Fruit fly (Drosophila melanogaster) whole organism, embryonic: Measurements from ENCODE around the gene phol.
A peak's percentile ranks its signal among the peaks of the same experiment; 100 is the strongest.

Source experiments
- ATbp ChIP-seq: fragments of 200-800 bp; sonication (Bioruptor generic); optimal IDR thresholded peaks from 2 replicates; lab custom pipeline; 2017; ENCODE audit warnings: missing biosample characterization, mild to moderate bottlenecking, missing genetic modification characterization, missing genetic modification reagents
- Adf1 ChIP-seq: fragments of 200-800 bp; sonication (Bioruptor generic); IDR thresholded peaks from 2 replicates; pipeline ENCODE4 v1.3.6; 2022; ENCODE audit warnings: missing biosample characterization, missing genetic modification characterization
- Atf3 ChIP-seq: fragments of 200-800 bp; sonication (Bioruptor generic); optimal IDR thresholded peaks from 3 replicates; lab custom pipeline; 2016; ENCODE audit warnings: missing biosample characterization, missing genetic modification characterization
- CG10267 ChIP-seq: fragments of 200-800 bp; sonication (Bioruptor generic); optimal IDR thresholded peaks from 2 replicates; lab custom pipeline; 2018; ENCODE audit warnings: missing biosample characterization, mild to moderate bottlenecking, missing genetic modification characterization, moderate library complexity
- CG12071 ChIP-seq: fragments of 200-800 bp; sonication (Bioruptor generic); optimal IDR thresholded peaks from 3 replicates; lab custom pipeline; 2018; ENCODE audit warnings: missing biosample characterization, mild to moderate bottlenecking, missing genetic modification characterization
- CG12104 ChIP-seq: fragments of 200-800 bp; sonication (Bioruptor generic); optimal IDR thresholded peaks from 3 replicates; lab custom pipeline; 2016; ENCODE audit warnings: missing biosample characterization, missing genetic modification characterization
- CG14441 ChIP-seq: fragments of 200-800 bp; sonication (Bioruptor generic); IDR thresholded peaks from 2 replicates; pipeline ENCODE4 v1.3.6; 2022; ENCODE audit warnings: missing biosample characterization, missing genetic modification characterization
- CG15011 ChIP-seq: fragments of 200-800 bp; sonication (Bioruptor generic); optimal IDR thresholded peaks from 3 replicates; lab custom pipeline; 2018; ENCODE audit warnings: missing biosample characterization, mild to moderate bottlenecking, missing genetic modification characterization
- CG1832 ChIP-seq: fragments of 200-800 bp; sonication (Bioruptor generic); optimal IDR thresholded peaks from 2 replicates; lab custom pipeline; 2017; ENCODE audit warnings: missing biosample characterization, mild to moderate bottlenecking, missing genetic modification characterization, inconsistent platforms
- CG18599 ChIP-seq: fragments of 200-800 bp; sonication (Bioruptor generic); optimal IDR thresholded peaks from 3 replicates; lab custom pipeline; 2017; ENCODE audit warnings: missing biosample characterization, missing genetic modification characterization, mild to moderate bottlenecking, moderate library complexity, missing genetic modification reagents
- CG18619 ChIP-seq: fragments of 200-800 bp; sonication (Bioruptor generic); optimal IDR thresholded peaks from 3 replicates; lab custom pipeline; 2017; ENCODE audit warnings: missing biosample characterization, mild to moderate bottlenecking, missing genetic modification characterization
- CG18764 ChIP-seq: fragments of 200-800 bp; sonication (Bioruptor generic); optimal IDR thresholded peaks from 3 replicates; lab custom pipeline; 2016; ENCODE audit warnings: missing biosample characterization, missing genetic modification characterization
- CG31365 ChIP-seq: fragments of 200-800 bp; sonication (Bioruptor generic); optimal IDR thresholded peaks from 2 replicates; lab custom pipeline; 2018; ENCODE audit warnings: missing biosample characterization, mild to moderate bottlenecking, missing genetic modification characterization
- CG32767 ChIP-seq: fragments of 200-800 bp; sonication (Bioruptor generic); IDR thresholded peaks from 2 replicates; pipeline ENCODE4 v1.3.6; 2022; ENCODE audit warnings: missing biosample characterization, missing genetic modification characterization
- CG4328 ChIP-seq: fragments of 200-800 bp; sonication (Bioruptor generic); optimal IDR thresholded peaks from 3 replicates; lab custom pipeline; 2017; ENCODE audit warnings: missing biosample characterization, missing genetic modification reagents, missing genetic modification characterization
- CG6254 ChIP-seq: fragments of 200-800 bp; sonication (Bioruptor generic); optimal IDR thresholded peaks from 3 replicates; lab custom pipeline; 2017; ENCODE audit warnings: mild to moderate bottlenecking, missing biosample characterization, missing genetic modification reagents, missing genetic modification characterization
- CG8924 ChIP-seq: fragments of 200-800 bp; optimal IDR thresholded peaks from 3 replicates; lab custom pipeline; 2019; ENCODE audit warnings: missing biosample characterization, mild to moderate bottlenecking, missing genetic modification characterization, moderate library complexity
- CG9609 ChIP-seq: fragments of 200-800 bp; sonication (Bioruptor generic); optimal IDR thresholded peaks from 3 replicates; lab custom pipeline; 2016; ENCODE audit warnings: missing biosample characterization, missing genetic modification characterization
- CG9932 ChIP-seq: fragments of 200-800 bp; sonication (Bioruptor generic); IDR thresholded peaks from 2 replicates; pipeline ENCODE4 v1.3.6; 2022; ENCODE audit warnings: missing biosample characterization, missing genetic modification characterization
- Doc2 ChIP-seq: fragments of 200-800 bp; sonication (Bioruptor generic); IDR thresholded peaks from 2 replicates; pipeline ENCODE4 v1.3.6; 2022; ENCODE audit warnings: missing biosample characterization, missing genetic modification characterization
- Dref ChIP-seq: fragments of 200-800 bp; sonication (Bioruptor generic); IDR thresholded peaks from 2 replicates; pipeline ENCODE4 v1.3.6; 2022; ENCODE audit warnings: missing biosample characterization, missing genetic modification characterization
- E2f2 ChIP-seq: fragments of 200-800 bp; sonication (Bioruptor generic); IDR thresholded peaks from 2 replicates; pipeline ENCODE4 v1.3.6; 2022; ENCODE audit warnings: missing biosample characterization, missing genetic modification characterization
- Ets65A ChIP-seq: fragments of 200-800 bp; sonication (Bioruptor generic); peaks from one replicate; lab custom pipeline; 2016; ENCODE audit warnings: missing biosample characterization, missing genetic modification characterization
- Hey ChIP-seq: fragments of 200-800 bp; sonication (Bioruptor generic); optimal IDR thresholded peaks from 3 replicates; lab custom pipeline; 2018; ENCODE audit warnings: missing biosample characterization, mild to moderate bottlenecking, missing genetic modification characterization
- Lim3 ChIP-seq: fragments of 200-800 bp; sonication (Bioruptor generic); IDR thresholded peaks from 2 replicates; pipeline ENCODE4 v1.3.6; 2022; ENCODE audit warnings: missing biosample characterization, missing genetic modification characterization
- Med ChIP-seq: fragments of 200-800 bp; sonication (Bioruptor generic); peaks from one replicate; lab custom pipeline; 2016; ENCODE audit warnings: missing biosample characterization, missing genetic modification characterization, mild to moderate bottlenecking, inconsistent platforms, moderate library complexity
- Mes4 ChIP-seq: fragments of 200-800 bp; sonication (Bioruptor generic); optimal IDR thresholded peaks from 2 replicates; lab custom pipeline; 2016; ENCODE audit warnings: missing biosample characterization, missing genetic modification characterization
- Neu2 ChIP-seq: fragments of 200-800 bp; sonication (Bioruptor generic); optimal IDR thresholded peaks from 3 replicates; lab custom pipeline; 2016; ENCODE audit warnings: missing biosample characterization, missing genetic modification characterization, borderline replicate concordance
- Nf-YB ChIP-seq: fragments of 200-800 bp; sonication (Bioruptor generic); optimal IDR thresholded peaks from 3 replicates; lab custom pipeline; 2019; ENCODE audit warnings: missing biosample characterization, mild to moderate bottlenecking, missing genetic modification characterization, moderate library complexity
- Nf-YC ChIP-seq: fragments of 200-800 bp; optimal IDR thresholded peaks from 3 replicates; lab custom pipeline; 2019; ENCODE audit warnings: missing biosample characterization, mild to moderate bottlenecking, missing genetic modification characterization, moderate library complexity
- Six4 ChIP-seq: fragments of 200-800 bp; sonication (Bioruptor generic); optimal IDR thresholded peaks from 2 replicates; lab custom pipeline; 2016; ENCODE audit warnings: missing biosample characterization, missing genetic modification characterization
- Sox102F ChIP-seq: fragments of 200-800 bp; sonication (Bioruptor generic); optimal IDR thresholded peaks from 2 replicates; lab custom pipeline; 2018; ENCODE audit warnings: missing biosample characterization, mild to moderate bottlenecking, missing genetic modification characterization, moderate library complexity
- Stat92E ChIP-seq, 3 experiments: fragments of >200 bp in 2 of 3; fragments of 200-800 bp in 1 of 3; sonication (Bioruptor generic) in 1 of 3; optimal IDR thresholded peaks; 2 replicates each; lab custom pipeline; 2017 to 2019; ENCODE audit warnings: missing biosample characterization in 3 of 3, missing genetic modification characterization in 3 of 3, mild to moderate bottlenecking in 1 of 3, moderate library complexity in 1 of 3
- Trl ChIP-seq, 3 experiments: fragments of >200 bp in 2 of 3; fragments of 200-800 bp in 1 of 3; sonication (Bioruptor generic) in 1 of 3; optimal IDR thresholded peaks; 2 replicates in 1 of 3; 3 replicates in 2 of 3; lab custom pipeline; 2016 to 2017; ENCODE audit warnings: missing biosample characterization in 1 of 3, missing genetic modification characterization in 1 of 3
- abd-A ChIP-seq: fragments of 200-800 bp; sonication (Bioruptor generic); optimal IDR thresholded peaks from 3 replicates; lab custom pipeline; 2019; ENCODE audit warnings: missing biosample characterization, mild to moderate bottlenecking, missing genetic modification characterization, moderate library complexity
- ac ChIP-seq: fragments of 200-800 bp; sonication (Bioruptor generic); optimal IDR thresholded peaks from 3 replicates; lab custom pipeline; 2017; ENCODE audit warnings: missing biosample characterization, mild to moderate bottlenecking, missing genetic modification characterization
- btn ChIP-seq: fragments of 200-800 bp; sonication (Bioruptor generic); optimal IDR thresholded peaks from 2 replicates; lab custom pipeline; 2016; ENCODE audit warnings: missing biosample characterization, missing genetic modification characterization
- cg ChIP-seq: fragments of 200-800 bp; sonication (Bioruptor generic); optimal IDR thresholded peaks from 3 replicates; lab custom pipeline; 2019; ENCODE audit warnings: missing biosample characterization, mild to moderate bottlenecking, missing genetic modification characterization, moderate library complexity
- chinmo ChIP-seq: fragments of 200-800 bp; sonication (Bioruptor generic); IDR thresholded peaks from 4 replicates; pipeline ENCODE4 v1.3.6; 2022; ENCODE audit warnings: missing biosample characterization, missing genetic modification characterization; ENCODE audit not compliant: partially characterized antibody
- gce ChIP-seq: fragments of 200-800 bp; sonication (Bioruptor generic); IDR thresholded peaks from 3 replicates; pipeline ENCODE4 v1.3.6; 2022; ENCODE audit warnings: missing biosample characterization, missing genetic modification characterization
- gcm2 ChIP-seq: fragments of 200-800 bp; sonication (Bioruptor generic); optimal IDR thresholded peaks from 2 replicates; lab custom pipeline; 2016; ENCODE audit warnings: missing biosample characterization, missing genetic modification characterization
- lmd ChIP-seq: fragments of 200-800 bp; sonication (Bioruptor generic); IDR thresholded peaks from 2 replicates; pipeline ENCODE4 v1.3.6; 2022; ENCODE audit warnings: missing biosample characterization, missing genetic modification characterization
- mirr ChIP-seq: fragments of 200-800 bp; sonication (Bioruptor generic); optimal IDR thresholded peaks from 3 replicates; lab custom pipeline; 2018; ENCODE audit warnings: missing biosample characterization, mild to moderate bottlenecking, missing genetic modification characterization
- onecut ChIP-seq: fragments of 200-800 bp; sonication (Bioruptor generic); IDR thresholded peaks from 2 replicates; pipeline ENCODE4 v1.3.6; 2022; ENCODE audit warnings: missing biosample characterization, missing genetic modification characterization
- pho ChIP-seq: fragments of 200-800 bp; sonication (Bioruptor generic); optimal IDR thresholded peaks from 2 replicates; lab custom pipeline; 2016; ENCODE audit warnings: missing biosample characterization, missing genetic modification characterization
- phol ChIP-seq: fragments of 200-800 bp; sonication (Bioruptor generic); optimal IDR thresholded peaks from 3 replicates; lab custom pipeline; 2018; ENCODE audit warnings: missing biosample characterization, mild to moderate bottlenecking, missing genetic modification characterization, moderate library complexity
- psq ChIP-seq: fragments of 200-800 bp; sonication (Bioruptor generic); optimal IDR thresholded peaks from 2 replicates; lab custom pipeline; 2017; ENCODE audit warnings: missing biosample characterization, missing genetic modification characterization
- sd ChIP-seq: fragments of 200-800 bp; sonication (Bioruptor generic); optimal IDR thresholded peaks from 3 replicates; lab custom pipeline; 2018; ENCODE audit warnings: missing biosample characterization, mild to moderate bottlenecking, missing genetic modification characterization, moderate library complexity
- sug ChIP-seq: fragments of 200-800 bp; optimal IDR thresholded peaks from 2 replicates; lab custom pipeline; 2019; ENCODE audit warnings: missing biosample characterization, mild to moderate bottlenecking, missing genetic modification characterization, moderate library complexity
- yki ChIP-seq: fragments of >200 bp; optimal IDR thresholded peaks from 3 replicates; lab custom pipeline; 2018

Gene phol

DNA sequence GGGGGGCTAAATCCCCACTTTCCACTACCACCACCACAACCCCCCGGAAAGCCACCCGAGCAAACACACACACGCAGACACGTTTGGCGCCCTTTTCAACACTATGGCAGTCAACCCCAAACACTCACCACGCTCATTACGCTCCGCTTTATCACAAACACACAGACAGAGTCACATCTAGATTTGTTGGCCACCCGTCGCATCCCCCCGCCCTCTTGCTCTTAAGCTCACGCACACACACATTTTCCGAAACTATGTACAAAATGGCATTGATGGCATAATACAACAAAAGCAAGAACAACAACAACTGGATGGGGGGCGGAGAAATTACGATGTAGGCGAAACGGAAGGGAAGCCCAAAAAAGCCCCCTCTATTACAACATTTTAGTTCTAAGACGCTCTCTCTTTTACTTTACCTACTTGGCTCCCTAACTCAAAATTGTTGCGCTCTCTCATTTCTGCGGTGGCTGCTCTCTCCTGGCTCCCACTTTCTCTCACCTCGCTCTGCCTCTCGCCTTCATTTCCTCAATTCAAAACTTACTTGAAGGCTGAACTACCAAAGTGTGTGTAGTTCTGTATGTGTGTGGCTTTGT, 9.7 kb upstream of the phol start (continued):
- TF ChIP-seq Atf3 (no peak), pho (no peak), CG18764 (no peak), lmd (GFP tag; lab: Robert Waterston, UW) (peak; percentile 34), chinmo (GFP tag; lab: Robert Waterston, UW) (0 out of 4 replicates have a peak, but pooled peaks have one; percentile 40), yki (lab: Kevin White, UChicago) (peak; percentile 49), ac (no peak), CG9609 (no peak), gce (GFP tag; lab: Robert Waterston, UW) (no peak), Dref (GFP tag; lab: Robert Waterston, UW) (no peak), CG31365 (no peak), CG1832 (GFP tag; lab: Kevin White, UChicago) (no peak), CG14441 (GFP tag; lab: Robert Waterston, UW) (no peak), CG10267 (tag; lab: Kevin White, UChicago) (peak; percentile 24), CG32767 (GFP tag; lab: Robert Waterston, UW) (0 out of 2 replicates have a peak, but pooled peaks have one; percentile 28), CG18619 (no peak), Hey (peak; percentile 30), CG12104 (GFP tag; lab: Kevin White, UChicago) (no peak), phol (tag; lab: Kevin White, UChicago) (peak; percentile 5), onecut (GFP tag; lab: Robert Waterston, UW) (peak; percentile 15; the same call in 1 of the 2 replicates), Lim3 (GFP tag; lab: Robert Waterston, UW) (no peak), btn (GFP tag; lab: Kevin White, UChicago) (no peak), Nf-YB (no peak), Doc2 (GFP tag; lab: Robert Waterston, UW) (no peak), Neu2 (GFP tag; lab: Kevin White, UChicago) (no peak), cg (GFP tag; lab: Kevin White, UChicago) (peak; percentile 88), mirr (GFP tag; lab: Kevin White, UChicago) (peak; percentile 70), CG4328 (GFP tag; lab: Kevin White, UChicago) (peak; percentile 38), sug (peak; percentile 76), Mes4 (GFP tag; lab: Kevin White, UChicago) (no peak), abd-A (tag; lab: Kevin White, UChicago) (peak; percentile 99), CG9932 (no peak), Sox102F (no peak), gcm2 (no peak), sd (tag; lab: Kevin White, UChicago) (peak; percentile 51), Nf-YC (tag; lab: Kevin White, UChicago) (peak; percentile 22), CG6254 (GFP tag; lab: Kevin White, UChicago) (no peak), Six4 (GFP tag; lab: Kevin White, UChicago) (no peak), Ets65A (peak; percentile 76), CG15011 (GFP tag; lab: Kevin White, UChicago) (no peak), CG8924 (tag; lab: Kevin White, UChicago) (no peak), Adf1 (GFP tag; lab: Robert Waterston, UW) (peak; percentile 51; the same call in 1 of the 2 replicates), Stat92E (GFP tag; optimal IDR thresholded peaks at IDR 0.05; lab: Kevin White, UChicago) (no peak), CG18599 (GFP tag; lab: Kevin White, UChicago) (peak; percentile 16), psq (GFP tag; lab: Kevin White, UChicago) (no peak), Med (peak; percentile 86), E2f2 (GFP tag; lab: Robert Waterston, UW) (no peak), ATbp (GFP tag; lab: Kevin White, UChicago) (no peak), CG12071 (GFP tag; lab: Kevin White, UChicago) (peak; percentile 22), Trl (optimal IDR thresholded peaks at IDR 0.05; lab: Kevin White, UChicago) (peak; percentile 83 to 84), Trl (GFP tag; optimal IDR thresholded peaks at IDR 0.05; lab: Kevin White, UChicago) (no peak)
